Worm (Caenorhabditis elegans) whole organism, young adult: ENCODE results near the gene F36D4.5.

Experiments
- die-1 ChIP-seq: sonication (generic microtip); optimal IDR thresholded peaks from 2 replicates; lab custom pipeline; 2016; ENCODE audit warnings: missing genotype, mild to moderate bottlenecking, missing genetic modification characterization, missing compliant biosample characterization
- let-607 ChIP-seq, 2 experiments: fragments of 200-800 bp in 1 of 2; sonication (Bioruptor generic) in 1 of 2; sonication (generic microtip) in 1 of 2; optimal IDR thresholded peaks; 2 replicates each; lab custom pipeline; 2016 to 2018; ENCODE audit warnings: mild to moderate bottlenecking in 2 of 2, missing compliant biosample characterization in 2 of 2, missing genetic modification characterization in 2 of 2, moderate library complexity in 2 of 2, missing genotype in 1 of 2
- madf-8 ChIP-seq: fragments of 200-800 bp; sonication (Bioruptor generic); conservative IDR thresholded peaks from 2 replicates; pipeline ENCODE4 v1.3.6; 2022; ENCODE audit warnings: missing genetic modification reagents, missing genetic modification characterization, missing compliant biosample characterization
- snpc-1.1 ChIP-seq: sonication (generic microtip); optimal IDR thresholded peaks from 2 replicates; lab custom pipeline; 2017; ENCODE audit warnings: missing genetic modification characterization, mild to moderate bottlenecking, missing compliant biosample characterization, antibody characterized with exemption, moderate library complexity, missing genotype, missing genetic modification reagents; ENCODE audit not compliant: insufficient read depth

DNA sequence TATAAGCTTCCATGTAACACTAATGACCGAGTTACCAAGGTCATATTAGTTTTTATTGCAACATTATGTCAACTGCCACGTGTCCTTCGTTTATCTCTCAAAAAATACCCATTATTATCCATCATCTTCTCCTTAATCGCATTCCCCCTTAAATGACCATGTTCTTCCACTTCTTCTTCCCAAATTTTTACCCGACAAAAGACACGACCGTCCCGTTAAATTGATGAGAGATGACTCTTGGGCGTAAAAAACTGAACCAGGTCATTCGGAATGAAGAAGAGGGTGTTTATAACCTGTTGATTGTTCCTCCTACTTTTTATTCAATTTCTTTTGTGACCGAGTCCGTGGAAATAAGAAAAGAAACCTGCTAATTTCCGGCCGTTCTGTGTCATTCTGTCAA lies 19.0 kb upstream of the F36D4.5 start:
- no peak for TF ChIP-seq let-607 (tag; optimal IDR thresholded peaks at IDR 0.05; lab: Kevin White, UChicago)
- TF ChIP-seq madf-8 (GFP tag; lab: Robert Waterston, UW), result no peak
- TF ChIP-seq die-1 (tag; lab: Kevin White, UChicago), result no peak
- no peak for TF ChIP-seq snpc-1.1
